Fruit fly (Drosophila melanogaster) whole organism: ENCODE measurements around the gene mRpL10.

ENCODE experiments used
- CG8478 ChIP-seq: fragments of >200 bp; optimal IDR thresholded peaks from 2 replicates; lab custom pipeline; 2018; ENCODE audit warnings: inconsistent platforms
- Dll ChIP-seq: fragments of >200 bp; optimal IDR thresholded peaks from 2 replicates; lab custom pipeline; 2017
- EcR ChIP-seq, 2 experiments: fragments of >200 bp; optimal IDR thresholded peaks; 2 replicates each; lab custom pipeline; 2017; ENCODE audit warnings: missing biosample characterization in 2 of 2, missing genetic modification characterization in 2 of 2, missing genetic modification reagents in 2 of 2
- pan ChIP-seq: fragments of >200 bp; optimal IDR thresholded peaks from 2 replicates; lab custom pipeline; 2017
- psq ChIP-seq: fragments of >200 bp; optimal IDR thresholded peaks from 2 replicates; lab custom pipeline; 2017
- usp ChIP-seq: fragments of >200 bp; optimal IDR thresholded peaks from 2 replicates; lab custom pipeline; 2017; ENCODE audit warnings: missing biosample characterization, missing genetic modification characterization, mixed read lengths

mRpL10 gene

dm6 chr2L:240176-240769, 36.7 kb downstream of the mRpL10 start:
- TF ChIP-seq psq (lab: Kevin White, UChicago) (no peak), usp (no peak), CG8478 (lab: Kevin White, UChicago) (no peak)

DNA sequence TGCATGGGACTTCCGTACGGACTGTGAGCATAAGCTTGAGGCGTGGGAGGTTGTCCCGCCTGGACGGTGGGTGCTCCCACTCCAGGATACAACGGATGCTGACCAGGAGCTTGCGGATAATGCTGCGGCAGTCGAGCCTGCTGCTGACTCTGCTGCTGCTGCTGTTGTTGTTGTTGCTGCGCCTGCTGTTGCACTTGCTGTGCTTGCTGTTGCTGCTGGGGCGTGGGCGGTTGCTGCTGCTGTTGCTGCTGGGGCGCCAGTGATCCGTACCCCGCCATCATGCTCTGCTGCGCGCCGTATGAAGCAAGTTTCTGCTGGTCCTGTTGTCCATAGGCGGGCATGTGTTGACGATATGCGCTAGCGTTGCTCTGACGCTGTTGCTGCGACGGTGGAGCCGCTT, 37.8 kb downstream of the mRpL10 start:
- TF ChIP-seq EcR (GFP tag; optimal IDR thresholded peaks at IDR 0.05; lab: Kevin White, UChicago) (no peak), CG8478 (lab: Kevin White, UChicago) (no peak), usp (no peak), Dll (no peak), pan (lab: Kevin White, UChicago) (no peak), psq (lab: Kevin White, UChicago) (no peak)

- TF ChIP-seq EcR (GFP tag; optimal IDR thresholded peaks at IDR 0.05; lab: Kevin White, UChicago), result no peak
- no peak for TF ChIP-seq pan (lab: Kevin White, UChicago)
- TF ChIP-seq usp, result no peak
- no peak for TF ChIP-seq psq (lab: Kevin White, UChicago)
- TF ChIP-seq CG8478 (lab: Kevin White, UChicago), result no peak
- TF ChIP-seq Dll, result no peak
Observed at dm6 chr2L:243123-243522, 39.5 kb downstream of the mRpL10 start.

dm6 chr2L:243819-244218, 40.2 kb downstream of the mRpL10 start:
- no peak for TF ChIP-seq pan (lab: Kevin White, UChicago)
- no peak for TF ChIP-seq EcR (GFP tag; optimal IDR thresholded peaks at IDR 0.05; lab: Kevin White, UChicago)
- no peak for TF ChIP-seq CG8478 (lab: Kevin White, UChicago)

DNA sequence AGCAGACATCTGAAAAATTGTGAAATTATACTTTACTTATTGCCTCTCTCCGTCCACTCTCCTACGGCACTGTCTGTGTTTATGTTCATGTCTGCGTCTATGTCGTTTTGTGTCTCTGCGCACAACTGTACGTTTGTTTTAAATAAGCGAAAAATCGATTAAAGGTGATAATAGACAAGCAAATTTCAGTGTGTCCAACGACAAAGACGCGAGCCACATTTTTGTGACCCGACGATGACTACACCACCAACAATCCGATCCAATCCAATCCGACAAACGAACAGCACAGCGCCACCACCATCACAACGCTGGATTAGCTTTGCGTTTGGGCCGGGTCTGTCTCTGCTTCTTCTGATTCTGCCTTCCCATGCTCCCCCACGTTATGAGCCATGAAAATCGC, 41.0 kb downstream of the mRpL10 start:
- no peak for TF ChIP-seq usp
- no peak for TF ChIP-seq EcR (GFP tag; optimal IDR thresholded peaks at IDR 0.05; lab: Kevin White, UChicago)
- TF ChIP-seq pan (lab: Kevin White, UChicago), result no peak
- TF ChIP-seq Dll, result no peak
- TF ChIP-seq CG8478 (lab: Kevin White, UChicago), result no peak
- TF ChIP-seq psq (lab: Kevin White, UChicago), result no peak

DNA sequence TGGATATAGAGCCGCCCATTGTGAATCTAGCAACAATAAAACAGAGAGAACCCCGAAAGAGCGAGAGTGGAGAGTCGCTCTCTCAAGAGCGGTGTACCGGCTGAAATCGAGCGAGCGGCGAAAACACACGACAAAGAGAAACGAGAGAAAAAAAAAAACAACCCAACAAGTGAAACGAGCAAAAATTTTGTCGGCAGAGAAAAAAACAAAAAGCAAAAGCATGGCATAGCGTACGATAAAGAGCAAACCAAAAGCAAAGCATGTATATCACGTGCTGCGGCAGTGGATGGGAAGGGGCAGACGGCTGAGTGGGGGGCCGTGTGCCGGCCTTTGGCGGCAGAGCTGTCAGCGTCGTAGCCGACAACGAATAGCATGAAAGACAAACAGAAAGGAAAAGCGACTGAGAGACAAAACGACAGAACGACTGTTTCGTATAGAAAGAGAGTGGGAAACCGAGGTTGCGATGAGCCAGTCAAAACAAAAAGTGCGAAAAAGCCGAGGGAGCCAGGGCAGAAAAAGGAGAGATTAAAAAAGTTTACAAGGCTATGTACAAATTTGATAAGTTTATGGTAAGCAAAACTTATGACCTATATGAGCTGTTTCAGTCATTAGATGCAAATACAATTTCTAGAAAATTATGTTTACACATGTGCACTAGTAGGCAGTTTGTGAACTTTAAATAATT, 43.2 kb downstream of the mRpL10 start:
- TF ChIP-seq Dll (peak; percentile 79), pan (lab: Kevin White, UChicago) (no peak)

- TF ChIP-seq usp (no peak), EcR (GFP tag; optimal IDR thresholded peaks at IDR 0.05; lab: Kevin White, UChicago) (no peak), psq (lab: Kevin White, UChicago) (no peak), pan (lab: Kevin White, UChicago) (no peak), CG8478 (lab: Kevin White, UChicago) (no peak), Dll (no peak)
Observed at dm6 chr2L:247432-247831, 43.9 kb downstream of the mRpL10 start.

dm6 chr2L:247845-248473, 44.4 kb downstream of the mRpL10 start:
- TF ChIP-seq Dll (no peak), psq (lab: Kevin White, UChicago) (no peak), pan (lab: Kevin White, UChicago) (no peak), CG8478 (lab: Kevin White, UChicago) (no peak), EcR (GFP tag; optimal IDR thresholded peaks at IDR 0.05; lab: Kevin White, UChicago) (no peak), usp (no peak)

dm6 chr2L:248592-248991, 45.0 kb downstream of the mRpL10 start:
- TF ChIP-seq Dll, result no peak
- TF ChIP-seq EcR (GFP tag; optimal IDR thresholded peaks at IDR 0.05; lab: Kevin White, UChicago), result no peak
- TF ChIP-seq usp, result no peak
- no peak for TF ChIP-seq psq (lab: Kevin White, UChicago)
- TF ChIP-seq CG8478 (lab: Kevin White, UChicago), result no peak
- TF ChIP-seq pan (lab: Kevin White, UChicago), result no peak

DNA sequence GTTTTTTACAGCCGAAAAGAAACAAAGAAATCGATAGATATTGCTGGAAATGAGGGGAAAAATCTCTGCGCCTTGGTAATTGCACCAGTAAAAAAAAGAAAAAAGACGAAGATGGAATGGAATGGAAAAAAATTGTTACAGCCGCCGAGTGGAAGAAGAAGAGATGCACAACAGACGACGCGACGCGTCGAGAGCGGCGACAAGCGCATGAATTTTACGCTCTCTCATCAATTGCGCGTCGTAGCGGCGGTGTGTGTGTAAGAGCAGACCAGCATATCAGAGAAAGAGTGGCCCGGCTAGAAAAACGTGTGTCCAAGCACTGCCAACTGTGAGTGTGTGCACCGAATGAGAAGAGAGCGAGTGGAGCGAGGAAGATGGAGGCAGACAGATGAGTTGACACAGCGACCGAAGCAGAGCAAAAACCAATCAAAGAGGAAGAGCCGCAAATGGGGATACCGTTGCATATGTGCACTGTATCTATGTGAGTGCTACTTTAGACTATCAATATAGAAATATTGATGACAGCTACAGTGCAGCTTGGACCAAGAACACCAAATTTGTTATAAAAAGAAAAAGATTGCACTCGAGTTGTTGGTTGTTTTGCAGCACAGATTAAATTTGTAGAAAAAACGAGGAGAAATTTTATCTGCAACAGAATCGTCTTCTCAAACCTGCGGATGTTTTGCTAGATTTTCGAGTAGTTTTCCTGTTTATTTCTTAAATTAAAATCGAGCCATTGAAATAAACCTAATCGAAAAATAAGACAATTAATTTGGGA, 45.7 kb downstream of the mRpL10 start:
- TF ChIP-seq usp (no peak), pan (lab: Kevin White, UChicago) (no peak), psq (lab: Kevin White, UChicago) (no peak), EcR (GFP tag; optimal IDR thresholded peaks at IDR 0.05; lab: Kevin White, UChicago) (no peak), Dll (peak; percentile 91), CG8478 (lab: Kevin White, UChicago) (no peak)

dm6 chr2L:250507-251215, 47.1 kb downstream of the mRpL10 start, which contains the start of gene kis:
Gene kis, minus strand, starts transcription at chr2L:250823.
- TF ChIP-seq usp (no peak), psq (lab: Kevin White, UChicago) (no peak), pan (lab: Kevin White, UChicago) (no peak), EcR (GFP tag; optimal IDR thresholded peaks at IDR 0.05; lab: Kevin White, UChicago) (no peak)
